Worm (Caenorhabditis elegans): ENCODE data around the gene mig-38.

mig-38 gene

DNA sequence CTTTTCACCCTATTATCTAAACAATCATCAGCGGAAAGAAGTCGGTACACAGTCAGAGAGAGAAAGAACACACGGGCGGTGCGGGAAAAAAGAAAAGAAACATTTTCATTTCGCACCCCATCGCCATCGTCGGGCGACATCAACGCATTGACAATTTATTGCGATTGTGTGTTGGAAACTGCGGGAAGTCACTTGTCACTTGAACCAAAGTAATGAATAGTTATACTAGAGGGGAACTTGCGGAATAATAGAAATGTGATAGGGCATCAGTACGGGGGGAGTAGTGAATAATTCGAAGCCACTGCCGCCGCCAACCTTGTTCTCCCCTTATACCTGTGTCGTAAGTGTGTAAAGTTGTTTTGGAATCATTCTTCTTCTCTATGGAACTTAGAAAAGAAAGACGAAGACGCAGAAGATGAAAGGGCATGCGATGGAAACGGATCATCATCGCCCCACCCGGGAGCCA, 22.6 kb upstream of the mig-38 start:
- peak; percentile 2 for TF ChIP-seq hlh-30 (tag; optimal IDR thresholded peaks at IDR 0.05; ENCODE audit: insufficient read depth)
- peak; percentile 18 for TF ChIP-seq mes-2 (tag; optimal IDR thresholded peaks at IDR 0.05; ENCODE audit: poor library complexity, severe bottlenecking)
- no peak for TF ChIP-seq ama-1 (optimal IDR thresholded peaks at IDR 0.05)
- TF ChIP-seq mep-1 (tag; optimal IDR thresholded peaks at IDR 0.05) = peak; percentile 22
- TF ChIP-seq unc-62 (GFP tag; optimal IDR thresholded peaks at IDR 0.05 in 1 of 2) = peak in 1 of 2 experiments; percentile 97
- TF ChIP-seq unc-62 (tag; optimal IDR thresholded peaks at IDR 0.05) = no peak
- no peak for TF ChIP-seq ZK546.5 (tag; optimal IDR thresholded peaks at IDR 0.05)
- 0 out of 2 replicates have a peak, but pooled peaks have one; percentile 23 for TF ChIP-seq egl-43 (GFP tag; IDR thresholded peaks at IDR 0.05)
- TF ChIP-seq aha-1 (tag) = peak; percentile 88

DNA sequence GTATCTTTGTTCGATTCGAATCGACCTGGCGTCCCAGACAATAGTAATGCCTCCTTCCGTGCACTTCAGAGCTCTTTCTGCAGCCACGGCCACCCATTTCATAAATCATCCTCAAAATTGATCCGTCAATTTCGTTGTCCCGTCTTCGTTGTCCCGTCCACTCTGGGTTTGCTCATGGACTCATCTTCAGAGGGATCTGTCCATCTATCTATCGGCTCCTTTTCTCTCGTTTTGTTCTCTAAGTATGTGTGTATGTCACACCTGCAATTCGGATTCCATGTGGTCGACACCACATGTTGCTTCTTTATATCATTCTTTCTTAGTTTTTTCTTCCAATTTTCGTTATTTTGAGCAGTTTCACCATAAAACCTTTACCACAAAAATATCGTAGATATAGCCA, 21.5 kb upstream of the mig-38 start:
- TF ChIP-seq lin-15B (tag; optimal IDR thresholded peaks at IDR 0.05) = no peak
- TF ChIP-seq jun-1 (tag; optimal IDR thresholded peaks at IDR 0.05) = no peak
- no peak for TF ChIP-seq lim-7 (GFP tag; IDR thresholded peaks at IDR 0.05)
- no peak for TF ChIP-seq lin-29 (GFP tag; IDR thresholded peaks at IDR 0.05)
- peak; percentile 17 for TF ChIP-seq mxl-3 (GFP tag; optimal IDR thresholded peaks at IDR 0.05)

DNA sequence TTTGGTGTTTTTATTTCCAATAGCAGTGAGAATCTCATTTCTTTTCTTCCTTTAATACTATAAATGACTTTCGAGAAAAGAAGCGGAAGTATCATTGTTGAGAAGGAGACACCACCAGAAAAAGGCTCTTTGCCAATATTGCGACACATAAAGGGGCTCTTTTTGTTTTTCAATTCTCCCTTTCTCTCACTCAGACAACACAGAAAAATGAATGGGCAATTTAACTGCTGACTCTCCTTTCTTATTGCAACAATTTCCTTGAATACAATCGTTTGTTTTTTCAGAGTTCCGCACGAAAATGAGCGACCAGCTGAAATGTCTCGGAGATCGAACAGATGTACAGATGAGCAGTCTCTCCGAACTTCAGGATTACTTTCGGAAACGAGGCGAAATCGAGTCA, 19.7 kb upstream of the mig-38 start:
- TF ChIP-seq unc-62 (GFP tag; optimal IDR thresholded peaks at IDR 0.05 in 1 of 2) (peak in 1 of 2 experiments; percentile 84), unc-62 (tag; optimal IDR thresholded peaks at IDR 0.05) (no peak), nhr-42 (GFP tag; IDR thresholded peaks at IDR 0.05) (no peak), aha-1 (tag) (peak; percentile 95)

DNA sequence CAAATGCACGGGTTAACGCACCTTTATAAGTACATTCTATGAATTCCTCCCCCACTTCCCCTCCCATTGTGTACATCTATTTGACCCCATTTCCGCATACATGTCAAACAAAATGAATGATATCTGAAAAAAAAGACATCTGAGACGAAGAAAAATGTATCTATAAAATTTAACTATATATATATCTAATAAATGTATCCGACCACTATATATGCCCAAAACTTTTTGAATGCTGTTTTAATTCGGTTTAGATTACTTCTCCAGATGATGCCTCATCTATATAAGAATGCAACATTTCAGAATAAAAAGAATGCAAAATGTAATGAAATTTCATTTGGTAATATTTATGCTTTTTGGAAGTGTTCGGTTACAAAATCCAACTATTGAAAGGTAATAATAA, 15.6 kb upstream of the mig-38 start, which contains the start of gene rib-1:
Gene rib-1, plus strand, starts transcription at position 301 of the 400 bp plus-strand sequence.
- TF ChIP-seq lin-1 (GFP tag; IDR thresholded peaks at IDR 0.05) = no peak
- no peak for TF ChIP-seq tag-97 (GFP tag; IDR thresholded peaks at IDR 0.05)
- no peak for TF ChIP-seq tra-1 (GFP tag; IDR thresholded peaks at IDR 0.05)
- TF ChIP-seq F49E8.2 (tag; optimal IDR thresholded peaks at IDR 0.05; ENCODE audit: borderline replicate concordance) = no peak
- no peak for TF ChIP-seq jun-1 (tag; optimal IDR thresholded peaks at IDR 0.05)
- TF ChIP-seq D1046.2 (GFP tag; IDR thresholded peaks at IDR 0.05) = no peak
- no peak for TF ChIP-seq ceh-62 (tag; optimal IDR thresholded peaks at IDR 0.05)
- TF ChIP-seq nhr-41 (GFP tag; IDR thresholded peaks at IDR 0.05) = no peak
- TF ChIP-seq Y48G9A.11 (GFP tag; IDR thresholded peaks at IDR 0.05) = no peak
- no peak for TF ChIP-seq nhr-76 (tag; optimal IDR thresholded peaks at IDR 0.05)
- TF ChIP-seq daf-12 (tag; optimal IDR thresholded peaks at IDR 0.05) = no peak
- TF ChIP-seq ZK546.5 (tag; optimal IDR thresholded peaks at IDR 0.05) = no peak
- no peak for TF ChIP-seq mep-1 (tag; optimal IDR thresholded peaks at IDR 0.05)
- TF ChIP-seq php-3 (GFP tag; IDR thresholded peaks at IDR 0.05) = no peak

ce11 chrIV:11582450-11583166, 11.4 kb upstream of the mig-38 start:
- TF ChIP-seq hlh-11 (tag; optimal IDR thresholded peaks at IDR 0.05) = peak; percentile 9
- TF ChIP-seq daf-16 (GFP tag; optimal IDR thresholded peaks at IDR 0.05) = peak in 1 of 2 experiments; percentile 2
- peak; percentile 68 for TF ChIP-seq daf-16 (tag; optimal IDR thresholded peaks at IDR 0.05)
- TF ChIP-seq nhr-76 (tag; optimal IDR thresholded peaks at IDR 0.05) = no peak
- peak; percentile 84 for TF ChIP-seq set-16 (GFP tag; IDR thresholded peaks at IDR 0.05)
- TF ChIP-seq dve-1 (tag; optimal IDR thresholded peaks at IDR 0.05; ENCODE audit: insufficient read depth) = peak; percentile 41
- TF ChIP-seq pqm-1 (tag; optimal IDR thresholded peaks at IDR 0.05) = peak; percentile 78
- no peak for TF ChIP-seq ZK546.5 (tag; optimal IDR thresholded peaks at IDR 0.05)
- TF ChIP-seq nhr-28 (tag; optimal IDR thresholded peaks at IDR 0.05) = peak; percentile 58
- TF ChIP-seq aha-1 (tag) = peak; percentile 12
- 0 out of 2 replicates have a peak, but pooled peaks have one; percentile 24 for TF ChIP-seq egl-43 (GFP tag; IDR thresholded peaks at IDR 0.05)
